Fruit fly (Drosophila melanogaster): ENCODE data around the gene CG43155.

DNA sequence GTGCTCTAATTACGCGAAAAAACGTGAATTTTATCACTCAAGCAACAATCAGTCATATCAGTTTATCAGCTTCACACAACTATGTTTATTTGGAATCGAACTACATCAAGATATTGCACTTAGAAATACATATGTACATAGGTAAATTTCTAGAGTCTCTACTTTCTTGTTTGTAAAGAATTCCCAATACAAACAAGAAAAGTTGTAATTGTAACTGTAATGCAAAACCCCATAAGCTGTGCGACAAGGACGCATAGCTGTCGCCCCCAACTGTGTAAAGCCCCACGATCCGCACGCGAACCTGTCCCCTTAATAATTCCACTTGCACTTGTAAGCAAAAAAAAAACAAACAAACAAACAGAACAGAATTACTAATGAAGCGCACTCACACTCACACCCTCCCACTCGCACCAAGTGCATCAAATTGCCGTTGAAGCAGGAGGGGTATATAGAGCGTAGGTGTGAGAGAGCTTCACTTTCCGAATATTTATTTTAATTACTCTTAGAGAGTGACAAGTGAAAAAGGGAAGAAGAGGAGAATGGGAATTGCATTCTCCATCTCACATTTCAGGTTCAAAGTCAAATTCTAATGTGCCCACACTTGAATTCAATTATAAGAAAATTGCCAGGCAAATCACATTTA is 33.5 kb upstream of the CG43155 start:
- TF ChIP-seq pan (optimal IDR thresholded peaks at IDR 0.05) (no peak), psq (optimal IDR thresholded peaks at IDR 0.05) (no peak), EcR (GFP tag; optimal IDR thresholded peaks at IDR 0.05) (no peak), usp (GFP tag; optimal IDR thresholded peaks at IDR 0.05) (no peak), CG8478 (optimal IDR thresholded peaks at IDR 0.05) (no peak)
